Fruit fly (Drosophila melanogaster) whole organism, embryonic: ENCODE measurements around the gene CG17768.

Source experiments
- Aef1 ChIP-seq: fragments of 200-800 bp; sonication (Bioruptor generic); IDR thresholded peaks from 3 replicates; pipeline ENCODE4 v1.3.6; 2022; ENCODE audit warnings: missing biosample characterization, missing genetic modification characterization
- CG10147 ChIP-seq: fragments of 200-800 bp; sonication (Bioruptor generic); optimal IDR thresholded peaks from 2 replicates; lab custom pipeline; 2019; ENCODE audit warnings: missing biosample characterization, mild to moderate bottlenecking, missing genetic modification characterization, moderate library complexity
- CG10209 ChIP-seq: fragments of 200-800 bp; sonication (Bioruptor generic); optimal IDR thresholded peaks from 3 replicates; lab custom pipeline; 2017; ENCODE audit warnings: missing biosample characterization, mild to moderate bottlenecking, missing genetic modification characterization, missing genetic modification reagents
- CG10267 ChIP-seq: fragments of 200-800 bp; sonication (Bioruptor generic); optimal IDR thresholded peaks from 2 replicates; lab custom pipeline; 2018; ENCODE audit warnings: missing biosample characterization, mild to moderate bottlenecking, missing genetic modification characterization, moderate library complexity
- CG11695 ChIP-seq: fragments of 200-800 bp; sonication (Bioruptor generic); IDR thresholded peaks from 3 replicates; pipeline ENCODE4 v1.3.6; 2022; ENCODE audit warnings: missing biosample characterization, missing genetic modification characterization
- CG12659 ChIP-seq: fragments of 200-800 bp; sonication (Bioruptor generic); optimal IDR thresholded peaks from 3 replicates; lab custom pipeline; 2017; ENCODE audit warnings: mild to moderate bottlenecking, missing biosample characterization, missing genetic modification reagents, missing genetic modification characterization
- CG12769 ChIP-seq: fragments of 200-800 bp; sonication (Bioruptor generic); optimal IDR thresholded peaks from 2 replicates; lab custom pipeline; 2019; ENCODE audit warnings: missing biosample characterization, mild to moderate bottlenecking, missing genetic modification characterization, moderate library complexity
- CG14014 ChIP-seq: fragments of 200-800 bp; sonication (Bioruptor generic); IDR thresholded peaks from 2 replicates; pipeline ENCODE4 v1.3.6; 2022; ENCODE audit warnings: missing biosample characterization, missing genetic modification characterization
- CG14441 ChIP-seq: fragments of 200-800 bp; sonication (Bioruptor generic); IDR thresholded peaks from 2 replicates; pipeline ENCODE4 v1.3.6; 2022; ENCODE audit warnings: missing biosample characterization, missing genetic modification characterization
- CG14860 ChIP-seq: fragments of 200-800 bp; sonication (Bioruptor generic); IDR thresholded peaks from 3 replicates; pipeline ENCODE4 v1.3.6; 2022; ENCODE audit warnings: missing biosample characterization, missing genetic modification characterization; ENCODE audit not compliant: partially characterized antibody
- CG1529 ChIP-seq: fragments of 200-800 bp; sonication (Bioruptor generic); optimal IDR thresholded peaks from 3 replicates; lab custom pipeline; 2018; ENCODE audit warnings: missing biosample characterization, missing genetic modification characterization
- CG15601 ChIP-seq: fragments of 200-800 bp; sonication (Bioruptor generic); optimal IDR thresholded peaks from 3 replicates; lab custom pipeline; 2019; ENCODE audit warnings: missing biosample characterization, mild to moderate bottlenecking, missing genetic modification characterization, moderate library complexity
- CG1832 ChIP-seq: fragments of 200-800 bp; sonication (Bioruptor generic); optimal IDR thresholded peaks from 2 replicates; lab custom pipeline; 2017; ENCODE audit warnings: missing biosample characterization, mild to moderate bottlenecking, missing genetic modification characterization, inconsistent platforms
- CG2202 ChIP-seq: fragments of 200-800 bp; sonication (Bioruptor generic); optimal IDR thresholded peaks from 2 replicates; lab custom pipeline; 2018; ENCODE audit warnings: missing biosample characterization, mild to moderate bottlenecking, missing genetic modification characterization
- CG2889 ChIP-seq: fragments of 200-800 bp; sonication (Bioruptor generic); IDR thresholded peaks from 3 replicates; pipeline ENCODE4 v1.3.6; 2022; ENCODE audit warnings: missing biosample characterization, missing genetic modification characterization
- CG3726 ChIP-seq: fragments of 200-800 bp; sonication (Bioruptor generic); IDR thresholded peaks from 3 replicates; pipeline ENCODE4, ENCODE4 v1.3.6; 2022; ENCODE audit warnings: missing biosample characterization, missing genetic modification characterization
- CG42726 ChIP-seq: fragments of 200-800 bp; sonication (Bioruptor generic); IDR thresholded peaks from 2 replicates; pipeline ENCODE4 v1.3.6; 2022; ENCODE audit warnings: missing biosample characterization, missing genetic modification characterization; ENCODE audit not compliant: partially characterized antibody
- CG4617 ChIP-seq: fragments of 200-800 bp; sonication (Bioruptor generic); optimal IDR thresholded peaks from 3 replicates; lab custom pipeline; 2016; ENCODE audit warnings: missing biosample characterization, missing genetic modification characterization, borderline replicate concordance
- CG4854 ChIP-seq: fragments of 200-800 bp; sonication (Bioruptor generic); optimal IDR thresholded peaks from 2 replicates; lab custom pipeline; 2016; ENCODE audit warnings: missing biosample characterization, missing genetic modification characterization, inconsistent platforms
- Deaf1 ChIP-seq: fragments of 200-800 bp; optimal IDR thresholded peaks from 3 replicates; lab custom pipeline; 2019; ENCODE audit warnings: missing biosample characterization, mild to moderate bottlenecking, missing genetic modification characterization, moderate library complexity
- Dip2 ChIP-seq: fragments of 200-800 bp; sonication (Bioruptor generic); IDR thresholded peaks from 2 replicates; pipeline ENCODE4 v1.3.6; 2022; ENCODE audit warnings: missing biosample characterization, missing genetic modification characterization
- E2f2 ChIP-seq: fragments of 200-800 bp; sonication (Bioruptor generic); IDR thresholded peaks from 2 replicates; pipeline ENCODE4 v1.3.6; 2022; ENCODE audit warnings: missing biosample characterization, missing genetic modification characterization
- Hr3 ChIP-seq: fragments of 200-800 bp; sonication (Bioruptor generic); optimal IDR thresholded peaks from 3 replicates; lab custom pipeline; 2016; ENCODE audit warnings: missing biosample characterization, missing genetic modification characterization
- MESR4 ChIP-seq: fragments of 200-800 bp; sonication (Bioruptor generic); optimal IDR thresholded peaks from 2 replicates; lab custom pipeline; 2018; ENCODE audit warnings: missing biosample characterization, mild to moderate bottlenecking, missing genetic modification characterization, moderate library complexity
- NFAT ChIP-seq: fragments of 200-800 bp; sonication (Bioruptor generic); IDR thresholded peaks from 2 replicates; pipeline ENCODE4 v1.3.6; 2022; ENCODE audit warnings: missing biosample characterization, missing genetic modification characterization
- Poxn ChIP-seq: fragments of 200-800 bp; sonication (Bioruptor generic); IDR thresholded peaks from 2 replicates; pipeline ENCODE4 v1.3.6; 2022; ENCODE audit warnings: missing biosample characterization, missing genetic modification characterization
- Ptx1 ChIP-seq: fragments of 200-800 bp; sonication (Bioruptor generic); IDR thresholded peaks from 2 replicates; pipeline ENCODE4 v1.3.6; 2022; ENCODE audit warnings: missing biosample characterization, missing genetic modification characterization
- Tbp ChIP-seq: fragments of >200 bp; optimal IDR thresholded peaks from 2 replicates; lab custom pipeline; 2018; ENCODE audit warnings: missing biosample characterization, missing genetic modification characterization
- az2 ChIP-seq: fragments of 200-800 bp; sonication (Bioruptor generic); optimal IDR thresholded peaks from 3 replicates; lab custom pipeline; 2016; ENCODE audit warnings: missing biosample characterization, missing genetic modification characterization
- bab2 ChIP-seq: fragments of 200-800 bp; sonication (Bioruptor generic); optimal IDR thresholded peaks from 2 replicates; lab custom pipeline; 2016; ENCODE audit warnings: missing biosample characterization, missing genetic modification characterization
- crc ChIP-seq: fragments of 200-800 bp; sonication (Bioruptor generic); optimal IDR thresholded peaks from 2 replicates; lab custom pipeline; 2016; ENCODE audit warnings: missing biosample characterization, missing genetic modification characterization
- crp ChIP-seq, 2 experiments: fragments of 200-800 bp; sonication (Bioruptor generic); optimal IDR thresholded peaks; 2 replicates in 1 of 2; 3 replicates in 1 of 2; lab custom pipeline; 2017; ENCODE audit warnings: missing biosample characterization in 2 of 2, missing genetic modification characterization in 2 of 2, mild to moderate bottlenecking in 1 of 2, moderate library complexity in 1 of 2
- dan ChIP-seq: fragments of 200-800 bp; sonication (Bioruptor generic); IDR thresholded peaks from 2 replicates; pipeline ENCODE4 v1.3.6; 2022; ENCODE audit warnings: missing biosample characterization, missing genetic modification characterization
- dm ChIP-seq: fragments of 200-800 bp; sonication (Bioruptor generic); optimal IDR thresholded peaks from 3 replicates; lab custom pipeline; 2016; ENCODE audit warnings: missing biosample characterization, missing genetic modification characterization
- dysf ChIP-seq: fragments of 200-800 bp; sonication (Bioruptor generic); IDR thresholded peaks from 3 replicates; pipeline ENCODE4 v1.3.6; 2022; ENCODE audit warnings: missing biosample characterization, missing genetic modification characterization
- eyg ChIP-seq: fragments of 200-800 bp; sonication (Bioruptor generic); optimal IDR thresholded peaks from 3 replicates; lab custom pipeline; 2016; ENCODE audit warnings: missing biosample characterization, missing genetic modification characterization
- fd3F ChIP-seq: fragments of 200-800 bp; sonication (Bioruptor generic); optimal IDR thresholded peaks from 2 replicates; lab custom pipeline; 2018; ENCODE audit warnings: missing biosample characterization, mild to moderate bottlenecking, missing genetic modification characterization, moderate library complexity
- gem ChIP-seq: fragments of 200-800 bp; sonication (Bioruptor generic); optimal IDR thresholded peaks from 2 replicates; lab custom pipeline; 2019; ENCODE audit warnings: missing biosample characterization, mild to moderate bottlenecking, missing genetic modification characterization, moderate library complexity
- kay ChIP-seq: fragments of 200-800 bp; sonication (Bioruptor generic); optimal IDR thresholded peaks from 2 replicates; lab custom pipeline; 2016; ENCODE audit warnings: missing biosample characterization, missing genetic modification characterization
- lov ChIP-seq, 2 experiments: fragments of 200-800 bp in 1 of 2; fragments of >200 bp in 1 of 2; sonication (Bioruptor generic) in 1 of 2; IDR thresholded peaks in 1 of 2; optimal IDR thresholded peaks in 1 of 2; 2 replicates in 1 of 2; 3 replicates in 1 of 2; pipeline versions ENCODE4 v1.3.6 to Lab custom; 2017 to 2022; ENCODE audit warnings: missing biosample characterization in 1 of 2, missing genetic modification characterization in 1 of 2
- mirr ChIP-seq: fragments of 200-800 bp; sonication (Bioruptor generic); optimal IDR thresholded peaks from 3 replicates; lab custom pipeline; 2018; ENCODE audit warnings: missing biosample characterization, mild to moderate bottlenecking, missing genetic modification characterization
- psq ChIP-seq: fragments of 200-800 bp; sonication (Bioruptor generic); optimal IDR thresholded peaks from 2 replicates; lab custom pipeline; 2017; ENCODE audit warnings: missing biosample characterization, missing genetic modification characterization
- sens ChIP-seq: fragments of 200-800 bp; sonication (Bioruptor generic); peaks from one replicate; lab custom pipeline; 2016; ENCODE audit warnings: missing biosample characterization, missing genetic modification characterization
- slbo ChIP-seq: fragments of 200-800 bp; sonication (Bioruptor generic); IDR thresholded peaks from 2 replicates; pipeline ENCODE4 v1.3.6; 2022; ENCODE audit warnings: missing biosample characterization, missing genetic modification characterization
- tap ChIP-seq: fragments of 200-800 bp; optimal IDR thresholded peaks from 3 replicates; lab custom pipeline; 2019; ENCODE audit warnings: missing biosample characterization, mild to moderate bottlenecking, missing genetic modification characterization, moderate library complexity
- tin ChIP-seq: fragments of 200-800 bp; sonication (Bioruptor generic); optimal IDR thresholded peaks from 3 replicates; lab custom pipeline; 2016; ENCODE audit warnings: missing biosample characterization, missing genetic modification characterization
- tll ChIP-seq, 2 experiments: fragments of 200-800 bp in 1 of 2; fragments of >200 bp in 1 of 2; sonication (Bioruptor generic) in 1 of 2; optimal IDR thresholded peaks; 2 replicates each; lab custom pipeline; 2017 to 2019; ENCODE audit warnings: missing biosample characterization in 2 of 2, missing genetic modification characterization in 2 of 2, mild to moderate bottlenecking in 1 of 2, moderate library complexity in 1 of 2
- trh ChIP-seq: fragments of 200-800 bp; sonication (Bioruptor generic); optimal IDR thresholded peaks from 2 replicates; lab custom pipeline; 2016; ENCODE audit warnings: missing biosample characterization, missing genetic modification characterization
- twi ChIP-seq: fragments of 200-800 bp; optimal IDR thresholded peaks from 2 replicates; lab custom pipeline; 2019; ENCODE audit warnings: missing biosample characterization, mild to moderate bottlenecking, missing genetic modification characterization, moderate library complexity
- z ChIP-seq: fragments of 200-800 bp; sonication (Bioruptor generic); IDR thresholded peaks from 3 replicates; pipeline ENCODE4 v1.3.6; 2022; ENCODE audit warnings: missing biosample characterization, missing genetic modification characterization

Gene CG17768

dm6 chr2L:10381890-10382450 lies 23.0 kb downstream of the CG17768 start, which contains the start of gene CG5096 (continued):
- no peak for TF ChIP-seq Tbp (GFP tag; lab: Kevin White, UChicago)
- peak; percentile 93 for TF ChIP-seq CG2889 (GFP tag; lab: Robert Waterston, UW)
- no peak for TF ChIP-seq CG14860 (GFP tag; lab: Robert Waterston, UW)
- peak; percentile 45 for TF ChIP-seq CG4617 (GFP tag; lab: Kevin White, UChicago)
- no peak for TF ChIP-seq CG1832 (GFP tag; lab: Kevin White, UChicago)
- peak; percentile 79 for TF ChIP-seq az2
- TF ChIP-seq CG42726 = no peak
- no peak for TF ChIP-seq dan (GFP tag; lab: Robert Waterston, UW)
- peak; percentile 78 for TF ChIP-seq bab2
- peak in 1 of 2 experiments; percentile 37 for TF ChIP-seq crp (GFP tag; optimal IDR thresholded peaks at IDR 0.05; lab: Kevin White, UChicago)
- TF ChIP-seq NFAT (GFP tag; lab: Robert Waterston, UW) = no peak; the same call in 1 of the 2 replicates
- peak; percentile 91 for TF ChIP-seq mirr (GFP tag; lab: Kevin White, UChicago)
- peak; percentile 26 for TF ChIP-seq MESR4 (GFP tag; lab: Kevin White, UChicago)
- no peak for TF ChIP-seq z (GFP tag; lab: Robert Waterston, UW)
- TF ChIP-seq Ptx1 (GFP tag; lab: Robert Waterston, UW) = peak; percentile 89
- peak; percentile 92 for TF ChIP-seq CG14014 (GFP tag; lab: Robert Waterston, UW)
- TF ChIP-seq CG11695 (GFP tag; lab: Robert Waterston, UW) = peak; percentile 93
- TF ChIP-seq CG12769 (tag; lab: Kevin White, UChicago) = peak; percentile 95
- peak; percentile 88 for TF ChIP-seq Aef1 (GFP tag; lab: Robert Waterston, UW)
- TF ChIP-seq CG1529 (GFP tag; lab: Kevin White, UChicago) = peak; percentile 74
- TF ChIP-seq Hr3 (GFP tag; lab: Kevin White, UChicago) = peak; percentile 79
- peak; percentile 51 for TF ChIP-seq trh (GFP tag; lab: Kevin White, UChicago)
- TF ChIP-seq CG4854 (GFP tag; lab: Kevin White, UChicago) = peak; percentile 79
- TF ChIP-seq sens = peak; percentile 92
- peak; percentile 75 for TF ChIP-seq Deaf1 (tag; lab: Kevin White, UChicago)
- TF ChIP-seq twi (tag; lab: Kevin White, UChicago) = peak; percentile 73
- TF ChIP-seq crc (GFP tag; lab: Kevin White, UChicago) = peak; percentile 79
- TF ChIP-seq Dip2 (GFP tag; lab: Robert Waterston, UW) = no peak
- peak; percentile 49 for TF ChIP-seq psq (GFP tag; lab: Kevin White, UChicago)
- TF ChIP-seq CG10209 (GFP tag; lab: Kevin White, UChicago) = peak; percentile 88
- TF ChIP-seq CG12659 = peak; percentile 90
- peak; percentile 90 for TF ChIP-seq dysf (GFP tag; lab: Robert Waterston, UW)
- peak; percentile 67 for TF ChIP-seq tin
- peak; percentile 83 for TF ChIP-seq CG15601 (tag; lab: Kevin White, UChicago)
- no peak for TF ChIP-seq tll (GFP tag; optimal IDR thresholded peaks at IDR 0.05; lab: Kevin White, UChicago)
- TF ChIP-seq slbo (GFP tag; lab: Robert Waterston, UW) = peak; percentile 91
- peak; percentile 92 for TF ChIP-seq CG14441 (GFP tag; lab: Robert Waterston, UW)
- peak; percentile 55 for TF ChIP-seq dm (GFP tag; lab: Kevin White, UChicago)
- TF ChIP-seq CG2202 = peak; percentile 47
- peak; percentile 93 for TF ChIP-seq gem (tag; lab: Kevin White, UChicago)
- no peak for TF ChIP-seq lov (optimal IDR thresholded peaks at IDR 0.05; lab: Kevin White, UChicago)
- peak; percentile 67; the same call in 1 of the 3 replicates for TF ChIP-seq lov (GFP tag; IDR thresholded peaks at IDR 0.05; lab: Robert Waterston, UW)
- TF ChIP-seq CG10147 (GFP tag; lab: Kevin White, UChicago) = peak; percentile 85
- TF ChIP-seq fd3F (GFP tag; lab: Kevin White, UChicago) = peak; percentile 87
- peak; percentile 52; the same call in 1 of the 2 replicates for TF ChIP-seq Poxn (GFP tag; lab: Robert Waterston, UW)
- TF ChIP-seq E2f2 = peak; percentile 74
- peak; percentile 48; the same call in 1 of the 3 replicates for TF ChIP-seq CG3726 (GFP tag; lab: Robert Waterston, UW)
- TF ChIP-seq kay (GFP tag; lab: Kevin White, UChicago) = peak; percentile 86
- TF ChIP-seq tap (tag; lab: Kevin White, UChicago) = peak; percentile 94
- TF ChIP-seq eyg = peak; percentile 69
- peak; percentile 80 for TF ChIP-seq CG10267 (tag; lab: Kevin White, UChicago)
